Worm (Caenorhabditis elegans): Measurements from ENCODE around the gene R02D5.10.

Gene R02D5.10

ce11 chrV:14506713-14507675 is 24.9 kb downstream of the R02D5.10 start:
- TF ChIP-seq pha-4 (tag; optimal IDR thresholded peaks at IDR 0.05): no peak
- TF ChIP-seq nhr-12 (tag; optimal IDR thresholded peaks at IDR 0.05): no peak
- TF ChIP-seq ceh-83 (GFP tag; optimal IDR thresholded peaks at IDR 0.05): no peak
- peak; percentile 68 for TF ChIP-seq unc-62 (GFP tag; optimal IDR thresholded peaks at IDR 0.05)
- no peak for TF ChIP-seq mab-5 (tag; optimal IDR thresholded peaks at IDR 0.05)
- TF ChIP-seq mls-2 (tag; optimal IDR thresholded peaks at IDR 0.05): no peak
- TF ChIP-seq nhr-28 (tag; optimal IDR thresholded peaks at IDR 0.05): no peak
- no peak for TF ChIP-seq mep-1 (tag; optimal IDR thresholded peaks at IDR 0.05)
- TF ChIP-seq M03D4.4 (tag; optimal IDR thresholded peaks at IDR 0.05): no peak
- TF ChIP-seq unc-39 (tag; optimal IDR thresholded peaks at IDR 0.05): no peak
- TF ChIP-seq lsy-2 (tag; optimal IDR thresholded peaks at IDR 0.05): no peak
- TF ChIP-seq bed-3 (GFP tag; optimal IDR thresholded peaks at IDR 0.05): no peak
- TF ChIP-seq elt-1 (tag; optimal IDR thresholded peaks at IDR 0.05; ENCODE audit: borderline replicate concordance, insufficient read depth): peak; percentile 99
- TF ChIP-seq cnd-1 (tag; optimal IDR thresholded peaks at IDR 0.05): no peak
- no peak for TF ChIP-seq sem-2 (GFP tag; optimal IDR thresholded peaks at IDR 0.05)
- TF ChIP-seq elt-3 (tag; optimal IDR thresholded peaks at IDR 0.05): no peak
- peak; percentile 53 for TF ChIP-seq nhr-2 (tag; optimal IDR thresholded peaks at IDR 0.05)
- TF ChIP-seq ham-2 (GFP tag; optimal IDR thresholded peaks at IDR 0.05): peak; percentile 57
- no peak for TF ChIP-seq snpc-4 (tag; optimal IDR thresholded peaks at IDR 0.05)
- peak; percentile 66 for TF ChIP-seq drap-1 (GFP tag; optimal IDR thresholded peaks at IDR 0.05)
- no peak for TF ChIP-seq nhr-76 (tag; optimal IDR thresholded peaks at IDR 0.05)
- no peak for TF ChIP-seq lin-32 (GFP tag; optimal IDR thresholded peaks at IDR 0.05)
- no peak for TF ChIP-seq blmp-1 (tag; optimal IDR thresholded peaks at IDR 0.05)
- TF ChIP-seq zip-8 (tag; optimal IDR thresholded peaks at IDR 0.05): no peak
- no peak for TF ChIP-seq tbx-8 (GFP tag; optimal IDR thresholded peaks at IDR 0.05)
- TF ChIP-seq sptf-1 (tag; optimal IDR thresholded peaks at IDR 0.05): no peak
- TF ChIP-seq hlh-1 (tag; optimal IDR thresholded peaks at IDR 0.05): no peak
- no peak for TF ChIP-seq ceh-43 (GFP tag; optimal IDR thresholded peaks at IDR 0.05)
- no peak for TF ChIP-seq unc-120 (tag; optimal IDR thresholded peaks at IDR 0.05; ENCODE audit: poor library complexity, severe bottlenecking)
- TF ChIP-seq flh-1 (GFP tag; optimal IDR thresholded peaks at IDR 0.05): no peak
- no peak for TF ChIP-seq lin-13 (tag; optimal IDR thresholded peaks at IDR 0.05)
- no peak for TF ChIP-seq nhr-237 (tag; optimal IDR thresholded peaks at IDR 0.05)
- no peak for TF ChIP-seq ceh-39 (tag; optimal IDR thresholded peaks at IDR 0.05)
- TF ChIP-seq ztf-11 (tag; optimal IDR thresholded peaks at IDR 0.05): peak; percentile 46
- TF ChIP-seq ces-1 (GFP tag; optimal IDR thresholded peaks at IDR 0.05): peak; percentile 58

ce11 chrV:14508005-14508521 is 26.0 kb downstream of the R02D5.10 start, which contains the start of gene R02D5.1:
Gene R02D5.1, plus strand, starts transcription at chrV:14508249.
- peak; percentile 56 for TF ChIP-seq drap-1 (GFP tag; optimal IDR thresholded peaks at IDR 0.05)
- TF ChIP-seq cnd-1 (tag; optimal IDR thresholded peaks at IDR 0.05): peak; percentile 34
- TF ChIP-seq zip-8 (tag; optimal IDR thresholded peaks at IDR 0.05): no peak
- TF ChIP-seq tbx-8 (GFP tag; optimal IDR thresholded peaks at IDR 0.05): no peak
- TF ChIP-seq unc-62 (GFP tag; optimal IDR thresholded peaks at IDR 0.05): no peak
- no peak for TF ChIP-seq mab-5 (tag; optimal IDR thresholded peaks at IDR 0.05)
- no peak for TF ChIP-seq ceh-83 (GFP tag; optimal IDR thresholded peaks at IDR 0.05)
- TF ChIP-seq hlh-1 (tag; optimal IDR thresholded peaks at IDR 0.05): no peak
- no peak for TF ChIP-seq M03D4.4 (tag; optimal IDR thresholded peaks at IDR 0.05)
- no peak for TF ChIP-seq unc-39 (tag; optimal IDR thresholded peaks at IDR 0.05)
- peak; percentile 95 for TF ChIP-seq blmp-1 (tag; optimal IDR thresholded peaks at IDR 0.05)
- no peak for TF ChIP-seq ztf-11 (tag; optimal IDR thresholded peaks at IDR 0.05)
- TF ChIP-seq nhr-28 (tag; optimal IDR thresholded peaks at IDR 0.05): no peak
- no peak for TF ChIP-seq bed-3 (GFP tag; optimal IDR thresholded peaks at IDR 0.05)
- peak; percentile 25 for TF ChIP-seq ces-1 (GFP tag; optimal IDR thresholded peaks at IDR 0.05)
- no peak for TF ChIP-seq flh-1 (GFP tag; optimal IDR thresholded peaks at IDR 0.05)
- TF ChIP-seq mep-1 (tag; optimal IDR thresholded peaks at IDR 0.05): no peak
- TF ChIP-seq ham-2 (GFP tag; optimal IDR thresholded peaks at IDR 0.05): peak; percentile 71
- TF ChIP-seq ceh-43 (GFP tag; optimal IDR thresholded peaks at IDR 0.05): no peak
- TF ChIP-seq nhr-2 (tag; optimal IDR thresholded peaks at IDR 0.05): peak; percentile 2
- no peak for TF ChIP-seq nhr-12 (tag; optimal IDR thresholded peaks at IDR 0.05)
- TF ChIP-seq elt-1 (tag; optimal IDR thresholded peaks at IDR 0.05; ENCODE audit: borderline replicate concordance, insufficient read depth): peak; percentile 19

Measured in whole organism, mixed stage, embryonic.